Fruit fly (Drosophila melanogaster) whole organism, larva: ENCODE results near the gene snu.
A peak's percentile ranks its signal among the peaks of the same experiment; 100 is the strongest.

ENCODE experiments used
- noc ChIP-seq: fragments of 200-800 bp; sonication (Bioruptor generic); optimal IDR thresholded peaks from 3 replicates; lab custom pipeline; 2019; ENCODE audit warnings: missing biosample characterization, mild to moderate bottlenecking, missing genetic modification characterization, moderate library complexity

snu gene

dm6 chr3R:28668854-28669253 is 6.0 kb upstream of the snu start, which contains the start of gene CG33346:
Gene CG33346, plus strand, starts transcription at chr3R:28669233.
- TF ChIP-seq noc (tag; lab: Kevin White, UChicago), result no peak

- no peak for TF ChIP-seq noc (tag; lab: Kevin White, UChicago)
Observed at dm6 chr3R:28670404-28670803, 4.4 kb upstream of the snu start, which contains the start of gene Sid. Gene Sid, plus strand, starts transcription at chr3R:28670704.

dm6 chr3R:28672134-28672533 is 2.7 kb upstream of the snu start:
- no peak for TF ChIP-seq noc (tag; lab: Kevin White, UChicago)

dm6 chr3R:28676870-28677526 is 2.2 kb downstream of the snu start:
- peak; percentile 78 for TF ChIP-seq noc (tag; lab: Kevin White, UChicago)

- TF ChIP-seq noc (tag; lab: Kevin White, UChicago), result no peak
Observed at dm6 chr3R:28677527-28678134, 2.8 kb downstream of the snu start.

dm6 chr3R:28679583-28679982 is 4.7 kb downstream of the snu start:
- TF ChIP-seq noc (tag; lab: Kevin White, UChicago), result no peak

dm6 chr3R:28681834-28682464 is 7.1 kb downstream of the snu start:
- TF ChIP-seq noc (tag; lab: Kevin White, UChicago), result no peak

- no peak for TF ChIP-seq noc (tag; lab: Kevin White, UChicago)
Observed at dm6 chr3R:28685558-28685957, 10.7 kb downstream of the snu start.

dm6 chr3R:28687969-28688368 is 13.1 kb downstream of the snu start:
- TF ChIP-seq noc (tag; lab: Kevin White, UChicago), result no peak

- TF ChIP-seq noc (tag; lab: Kevin White, UChicago), result no peak
Observed at dm6 chr3R:28695993-28696392, 21.2 kb downstream of the snu start, which contains the start of gene htt. Gene htt, plus strand, starts transcription at chr3R:28696242.

- TF ChIP-seq noc (tag; lab: Kevin White, UChicago), result no peak
Observed at dm6 chr3R:28744682-28745081, 69.8 kb downstream of the snu start, which contains the start of gene AstA-R2. Gene AstA-R2, minus strand, starts transcription at chr3R:28744782.
